Worm (Caenorhabditis elegans) whole organism, early embryonic: ENCODE results near the gene Y45G5AM.9.
"Not testable (repeated sequence)": the region's sequence is repeated elsewhere in the genome, so short reads cannot be mapped to it uniquely, and the experiment has no call there.

Source experiments
- B0310.2 ChIP-seq: sonication (generic microtip); optimal IDR thresholded peaks from 2 replicates; lab custom pipeline; 2016; ENCODE audit warnings: mild to moderate bottlenecking, missing genetic modification characterization, missing compliant biosample characterization
- F13C5.2 ChIP-seq: sonication (generic microtip); optimal IDR thresholded peaks from 2 replicates; lab custom pipeline; 2017; ENCODE audit warnings: mild to moderate bottlenecking, missing genetic modification characterization, inconsistent platforms, missing compliant biosample characterization
- aly-1 ChIP-seq: sonication (generic microtip); optimal IDR thresholded peaks from 2 replicates; lab custom pipeline; 2016; ENCODE audit warnings: missing genetic modification characterization, missing compliant biosample characterization
- ama-1 ChIP-seq: fragments of 150-350 bp; optimal IDR thresholded peaks from 2 replicates; lab custom pipeline; 2014
- ceh-13 ChIP-seq: fragments of 200-800 bp; sonication (Bioruptor generic); optimal IDR thresholded peaks from 2 replicates; lab custom pipeline; 2018; ENCODE audit warnings: mild to moderate bottlenecking, missing genetic modification characterization, missing compliant biosample characterization
- ceh-36 ChIP-seq: sonication (generic microtip); optimal IDR thresholded peaks from 2 replicates; lab custom pipeline; 2016; ENCODE audit warnings: missing genetic modification characterization, inconsistent platforms, missing compliant biosample characterization
- ets-7 ChIP-seq: sonication (generic microtip); optimal IDR thresholded peaks from 2 replicates; lab custom pipeline; 2016; ENCODE audit warnings: missing genotype, missing genetic modification characterization, missing compliant biosample characterization
- flt-1 ChIP-seq: fragments of 200-800 bp; sonication (Bioruptor generic); IDR thresholded peaks from 2 replicates; pipeline ENCODE4 v1.3.6; 2022; ENCODE audit warnings: missing genetic modification characterization, missing compliant biosample characterization
- hmbx-1 ChIP-seq: sonication (generic microtip); optimal IDR thresholded peaks from 2 replicates; lab custom pipeline; 2016; ENCODE audit warnings: mild to moderate bottlenecking, missing genetic modification characterization, missing compliant biosample characterization
- hmg-4 ChIP-seq: fragments of 200-800 bp; sonication (Bioruptor generic); optimal IDR thresholded peaks from 2 replicates; lab custom pipeline; 2018; ENCODE audit warnings: mild to moderate bottlenecking, missing genetic modification characterization, missing compliant biosample characterization
- hnd-1 ChIP-seq: sonication (generic microtip); optimal IDR thresholded peaks from 2 replicates; lab custom pipeline; 2016; ENCODE audit warnings: missing genetic modification characterization, missing compliant biosample characterization
- pes-1 ChIP-seq: fragments of 200-800 bp; sonication (Bioruptor generic); IDR thresholded peaks from 2 replicates; pipeline ENCODE4 v1.3.6; 2022; ENCODE audit warnings: missing genetic modification reagents, missing genetic modification characterization, missing compliant biosample characterization
- scrt-1 ChIP-seq: fragments of 200-800 bp; sonication (Bioruptor generic); IDR thresholded peaks from 2 replicates; pipeline ENCODE4 v1.3.6; 2022; ENCODE audit warnings: missing genetic modification characterization, missing compliant biosample characterization
- sea-1 ChIP-seq: fragments of 200-800 bp; sonication (Bioruptor generic); conservative IDR thresholded peaks from 2 replicates; pipeline ENCODE4 v1.3.6; 2022; ENCODE audit warnings: missing genetic modification characterization, missing compliant biosample characterization
- tbx-11 ChIP-seq: fragments of 200-800 bp; sonication (Bioruptor generic); IDR thresholded peaks from 2 replicates; pipeline ENCODE4 v1.3.6; 2022; ENCODE audit warnings: missing genetic modification characterization, missing compliant biosample characterization
- tbx-37 ChIP-seq: fragments of 200-800 bp; sonication (Bioruptor generic); conservative IDR thresholded peaks from 2 replicates; pipeline ENCODE4 v1.3.6; 2022; ENCODE audit warnings: missing genetic modification reagents, missing genetic modification characterization, missing compliant biosample characterization
- tra-4 ChIP-seq: sonication (generic microtip); optimal IDR thresholded peaks from 2 replicates; lab custom pipeline; 2017; ENCODE audit warnings: missing genetic modification characterization, missing compliant biosample characterization

The Y45G5AM.9 gene

ce11 chrV:4216902-4217301, 22.5 kb upstream of the Y45G5AM.9 start:
- TF ChIP-seq hmbx-1 (tag; lab: Kevin White, UChicago) = no peak
- TF ChIP-seq ceh-36 (tag; lab: Kevin White, UChicago) = no peak
- no peak for TF ChIP-seq scrt-1
- TF ChIP-seq tbx-11 = no peak
- no peak for TF ChIP-seq ceh-13 (GFP tag; lab: Kevin White, UChicago)
- no peak for TF ChIP-seq F13C5.2 (tag; lab: Kevin White, UChicago)

- TF ChIP-seq hnd-1 (tag; lab: Kevin White, UChicago); scrt-1; ama-1 (lab: Kevin White, UChicago): not testable (repeated sequence)
Measured at ce11 chrV:4215856-4216255, 21.4 kb upstream of the Y45G5AM.9 start, which contains the start of gene H43I07.4. Gene H43I07.4 (plus strand): TSS chrV:4216156.

ce11 chrV:4211521-4211920, 17.1 kb upstream of the Y45G5AM.9 start:
- TF ChIP-seq F13C5.2 (tag; lab: Kevin White, UChicago) (no peak), tbx-37 (no peak), B0310.2 (tag; lab: Kevin White, UChicago) (no peak), sea-1 (no peak), hmg-4 (GFP tag; lab: Kevin White, UChicago) (no peak), ceh-13 (GFP tag; lab: Kevin White, UChicago) (no peak), aly-1 (tag; lab: Kevin White, UChicago) (no peak), pes-1 (GFP tag; lab: Robert Waterston, UW) (no peak), flt-1 (GFP tag; lab: Robert Waterston, UW) (no peak), hnd-1 (tag; lab: Kevin White, UChicago) (no peak), ama-1 (lab: Kevin White, UChicago) (no peak), scrt-1 (no peak)

- TF ChIP-seq ama-1 (lab: Kevin White, UChicago) (no peak), B0310.2 (tag; lab: Kevin White, UChicago) (no peak), tbx-37 (no peak), scrt-1 (no peak), tbx-11 (no peak), flt-1 (GFP tag; lab: Robert Waterston, UW) (no peak), ets-7 (tag; lab: Kevin White, UChicago) (no peak), ceh-13 (GFP tag; lab: Kevin White, UChicago) (no peak), pes-1 (GFP tag; lab: Robert Waterston, UW) (no peak), hmg-4 (GFP tag; lab: Kevin White, UChicago) (no peak), F13C5.2 (tag; lab: Kevin White, UChicago) (no peak), aly-1 (tag; lab: Kevin White, UChicago) (no peak)
Measured at ce11 chrV:4204421-4204820, 10.0 kb upstream of the Y45G5AM.9 start, which contains the start of gene H43I07.1. Gene H43I07.1 (plus strand): TSS chrV:4204721.

ce11 chrV:4199185-4199584, 4.7 kb upstream of the Y45G5AM.9 start, which contains the start of gene rpac-40:
Gene rpac-40 (plus strand): TSS chrV:4199485.
- TF ChIP-seq B0310.2 (tag; lab: Kevin White, UChicago) = no peak
- TF ChIP-seq pes-1 (GFP tag; lab: Robert Waterston, UW) = no peak
- TF ChIP-seq tbx-11 = no peak

ce11 chrV:4195283-4195682, 846 bp upstream of the Y45G5AM.9 start, which contains the start of gene algn-5:
Gene algn-5 (plus strand): TSS chrV:4195577.
- TF ChIP-seq tra-4 = no peak
- TF ChIP-seq flt-1 (GFP tag; lab: Robert Waterston, UW) = no peak
- no peak for TF ChIP-seq aly-1 (tag; lab: Kevin White, UChicago)
- no peak for TF ChIP-seq scrt-1
- TF ChIP-seq ets-7 (tag; lab: Kevin White, UChicago) = no peak
- no peak for TF ChIP-seq sea-1

ce11 chrV:4192688-4193471, 1.6 kb downstream of the Y45G5AM.9 start:
- TF ChIP-seq ceh-13 (GFP tag; lab: Kevin White, UChicago) = no peak

ce11 chrV:4190232-4190631, 4.2 kb downstream of the Y45G5AM.9 start:
- TF ChIP-seq sea-1 = no peak
- TF ChIP-seq ceh-13 (GFP tag; lab: Kevin White, UChicago) = no peak
- no peak for TF ChIP-seq tbx-11
- no peak for TF ChIP-seq ceh-36 (tag; lab: Kevin White, UChicago)
- no peak for TF ChIP-seq F13C5.2 (tag; lab: Kevin White, UChicago)
- TF ChIP-seq tbx-37 = no peak
- TF ChIP-seq pes-1 (GFP tag; lab: Robert Waterston, UW) = no peak
- no peak for TF ChIP-seq hmbx-1 (tag; lab: Kevin White, UChicago)
- no peak for TF ChIP-seq tra-4
- TF ChIP-seq scrt-1 = no peak
- no peak for TF ChIP-seq ama-1 (lab: Kevin White, UChicago)
- TF ChIP-seq B0310.2 (tag; lab: Kevin White, UChicago) = no peak

- TF ChIP-seq sea-1 (no peak), hmbx-1 (tag; lab: Kevin White, UChicago) (no peak), flt-1 (GFP tag; lab: Robert Waterston, UW) (no peak)
Measured at ce11 chrV:4189618-4190017, 4.8 kb downstream of the Y45G5AM.9 start.
